Fruit fly (Drosophila melanogaster) whole organism, embryonic: ENCODE measurements around the gene CG7907.

Experiments used
- Antp ChIP-seq: fragments of 200-800 bp; sonication (Bioruptor generic); optimal IDR thresholded peaks from 3 replicates; lab custom pipeline; 2016; ENCODE audit warnings: missing biosample characterization, missing genetic modification characterization
- Atf3 ChIP-seq: fragments of 200-800 bp; sonication (Bioruptor generic); optimal IDR thresholded peaks from 3 replicates; lab custom pipeline; 2016; ENCODE audit warnings: missing biosample characterization, missing genetic modification characterization
- Bgb ChIP-seq: fragments of 200-800 bp; sonication (Bioruptor generic); IDR thresholded peaks from 2 replicates; pipeline ENCODE4 v1.3.6; 2022; ENCODE audit warnings: missing biosample characterization, missing genetic modification characterization; ENCODE audit not compliant: partially characterized antibody
- Blimp-1 ChIP-seq: fragments of 200-800 bp; sonication (Bioruptor generic); optimal IDR thresholded peaks from 3 replicates; lab custom pipeline; 2018; ENCODE audit warnings: missing biosample characterization, missing genetic modification characterization, mild to moderate bottlenecking, moderate library complexity, missing genetic modification reagents
- CG10431 ChIP-seq: fragments of 200-800 bp; sonication (Bioruptor generic); optimal IDR thresholded peaks from 3 replicates; lab custom pipeline; 2018; ENCODE audit warnings: missing biosample characterization, mild to moderate bottlenecking, missing genetic modification characterization
- CG11696 ChIP-seq: fragments of 200-800 bp; sonication (Bioruptor generic); IDR thresholded peaks from 2 replicates; pipeline ENCODE4 v1.3.6; 2022; ENCODE audit warnings: missing biosample characterization, missing genetic modification characterization
- CG13624 ChIP-seq: fragments of 200-800 bp; sonication (Bioruptor generic); optimal IDR thresholded peaks from 2 replicates; lab custom pipeline; 2016; ENCODE audit warnings: missing biosample characterization, missing genetic modification characterization
- CG14014 ChIP-seq: fragments of 200-800 bp; sonication (Bioruptor generic); IDR thresholded peaks from 2 replicates; pipeline ENCODE4 v1.3.6; 2022; ENCODE audit warnings: missing biosample characterization, missing genetic modification characterization
- CG15011 ChIP-seq: fragments of 200-800 bp; sonication (Bioruptor generic); optimal IDR thresholded peaks from 3 replicates; lab custom pipeline; 2018; ENCODE audit warnings: missing biosample characterization, mild to moderate bottlenecking, missing genetic modification characterization
- CG15073 ChIP-seq: fragments of 200-800 bp; sonication (Bioruptor generic); optimal IDR thresholded peaks from 2 replicates; lab custom pipeline; 2016; ENCODE audit warnings: missing biosample characterization, missing genetic modification characterization
- CG4328 ChIP-seq: fragments of 200-800 bp; sonication (Bioruptor generic); optimal IDR thresholded peaks from 3 replicates; lab custom pipeline; 2017; ENCODE audit warnings: missing biosample characterization, missing genetic modification reagents, missing genetic modification characterization
- CG6272 ChIP-seq: fragments of 200-800 bp; sonication (Bioruptor generic); IDR thresholded peaks from 2 replicates; pipeline ENCODE4 v1.3.6; 2022; ENCODE audit warnings: missing biosample characterization, missing genetic modification characterization
- CG6654 ChIP-seq: fragments of 200-800 bp; sonication (Bioruptor generic); optimal IDR thresholded peaks from 2 replicates; lab custom pipeline; 2017; ENCODE audit warnings: missing biosample characterization, mild to moderate bottlenecking, missing genetic modification characterization
- CG6683 ChIP-seq: fragments of 200-800 bp; sonication (Bioruptor generic); optimal IDR thresholded peaks from 2 replicates; lab custom pipeline; 2017; ENCODE audit warnings: missing biosample characterization, mild to moderate bottlenecking, missing genetic modification characterization, missing genetic modification reagents
- CG7786 ChIP-seq: fragments of 200-800 bp; sonication (Bioruptor generic); optimal IDR thresholded peaks from 2 replicates; lab custom pipeline; 2016; ENCODE audit warnings: missing biosample characterization, missing genetic modification characterization
- CG8359 ChIP-seq: fragments of 200-800 bp; sonication (Bioruptor generic); optimal IDR thresholded peaks from 2 replicates; lab custom pipeline; 2017; ENCODE audit warnings: missing biosample characterization, mild to moderate bottlenecking, missing genetic modification characterization, borderline replicate concordance
- Chrac-16 ChIP-seq: fragments of 200-800 bp; sonication (Bioruptor generic); optimal IDR thresholded peaks from 3 replicates; lab custom pipeline; 2016; ENCODE audit warnings: missing biosample characterization, missing genetic modification characterization
- CkIIα-i1 ChIP-seq: fragments of 200-800 bp; sonication (Bioruptor generic); IDR thresholded peaks from 2 replicates; pipeline ENCODE4 v1.3.6; 2022; ENCODE audit warnings: missing biosample characterization, missing genetic modification characterization
- Dek ChIP-seq: fragments of 200-800 bp; sonication (Bioruptor generic); optimal IDR thresholded peaks from 3 replicates; lab custom pipeline; 2019; ENCODE audit warnings: missing biosample characterization, mild to moderate bottlenecking, missing genetic modification characterization, moderate library complexity
- Fer3 ChIP-seq: fragments of 200-800 bp; sonication (Bioruptor generic); optimal IDR thresholded peaks from 2 replicates; lab custom pipeline; 2018; ENCODE audit warnings: missing biosample characterization, mild to moderate bottlenecking, missing genetic modification characterization, moderate library complexity
- HmgZ ChIP-seq: fragments of 200-800 bp; sonication (Bioruptor generic); optimal IDR thresholded peaks from 2 replicates; lab custom pipeline; 2018; ENCODE audit warnings: missing biosample characterization, mild to moderate bottlenecking, missing genetic modification characterization
- Nf-YA ChIP-seq: fragments of 200-800 bp; sonication (Bioruptor generic); IDR thresholded peaks from 2 replicates; pipeline ENCODE4 v1.3.6; 2022; ENCODE audit warnings: missing biosample characterization, missing genetic modification characterization
- Nf-YB ChIP-seq: fragments of 200-800 bp; sonication (Bioruptor generic); optimal IDR thresholded peaks from 3 replicates; lab custom pipeline; 2019; ENCODE audit warnings: missing biosample characterization, mild to moderate bottlenecking, missing genetic modification characterization, moderate library complexity
- Side ChIP-seq: fragments of 200-800 bp; sonication (Bioruptor generic); optimal IDR thresholded peaks from 2 replicates; lab custom pipeline; 2016; ENCODE audit warnings: missing biosample characterization, missing genetic modification characterization
- Stat92E ChIP-seq, 3 experiments: fragments of >200 bp in 2 of 3; fragments of 200-800 bp in 1 of 3; sonication (Bioruptor generic) in 1 of 3; optimal IDR thresholded peaks; 2 replicates each; lab custom pipeline; 2017 to 2019; ENCODE audit warnings: missing biosample characterization in 3 of 3, missing genetic modification characterization in 3 of 3, mild to moderate bottlenecking in 1 of 3, moderate library complexity in 1 of 3
- Usf ChIP-seq: fragments of 200-800 bp; sonication (Bioruptor generic); optimal IDR thresholded peaks from 2 replicates; lab custom pipeline; 2017; ENCODE audit warnings: missing genotype, missing biosample characterization, missing genetic modification characterization
- Xrp1 ChIP-seq: fragments of 200-800 bp; sonication (Bioruptor generic); IDR thresholded peaks from 2 replicates; pipeline ENCODE4 v1.3.6; 2022; ENCODE audit warnings: missing biosample characterization, missing genetic modification characterization
- abd-A ChIP-seq: fragments of 200-800 bp; sonication (Bioruptor generic); optimal IDR thresholded peaks from 3 replicates; lab custom pipeline; 2019; ENCODE audit warnings: missing biosample characterization, mild to moderate bottlenecking, missing genetic modification characterization, moderate library complexity
- ac ChIP-seq: fragments of 200-800 bp; sonication (Bioruptor generic); optimal IDR thresholded peaks from 3 replicates; lab custom pipeline; 2017; ENCODE audit warnings: missing biosample characterization, mild to moderate bottlenecking, missing genetic modification characterization
- esg ChIP-seq: fragments of 200-800 bp; sonication (Bioruptor generic); conservative IDR thresholded peaks from 2 replicates; pipeline ENCODE4 v1.3.6; 2022; ENCODE audit warnings: missing biosample characterization, missing genetic modification characterization
- fd3F ChIP-seq: fragments of 200-800 bp; sonication (Bioruptor generic); optimal IDR thresholded peaks from 2 replicates; lab custom pipeline; 2018; ENCODE audit warnings: missing biosample characterization, mild to moderate bottlenecking, missing genetic modification characterization, moderate library complexity
- hth ChIP-seq: fragments of >200 bp; optimal IDR thresholded peaks from 2 replicates; lab custom pipeline; 2017; ENCODE audit warnings: inconsistent platforms
- odd ChIP-seq: fragments of 200-800 bp; sonication (Bioruptor generic); optimal IDR thresholded peaks from 2 replicates; lab custom pipeline; 2017; ENCODE audit warnings: missing biosample characterization, mild to moderate bottlenecking, missing genetic modification characterization
- p53 ChIP-seq: fragments of 200-800 bp; sonication (Bioruptor generic); optimal IDR thresholded peaks from 2 replicates; lab custom pipeline; 2016; ENCODE audit warnings: missing biosample characterization, missing genetic modification characterization
- pnt ChIP-seq: fragments of 200-800 bp; sonication (Bioruptor generic); optimal IDR thresholded peaks from 3 replicates; lab custom pipeline; 2016; ENCODE audit warnings: missing biosample characterization, missing genetic modification characterization
- prd ChIP-seq, 3 experiments: fragments of >200 bp in 2 of 3; fragments of 200-800 bp in 1 of 3; sonication (Bioruptor generic) in 1 of 3; optimal IDR thresholded peaks in 2 of 3; IDR thresholded peaks in 1 of 3; 2 replicates in 2 of 3; 3 replicates in 1 of 3; pipeline versions ENCODE4 v1.3.6 to Lab custom; 2017 to 2022; ENCODE audit warnings: missing biosample characterization in 1 of 3, missing genetic modification characterization in 1 of 3
- pros ChIP-seq: fragments of 200-800 bp; sonication (Bioruptor generic); optimal IDR thresholded peaks from 3 replicates; lab custom pipeline; 2019; ENCODE audit warnings: missing biosample characterization, mild to moderate bottlenecking, missing genetic modification characterization, moderate library complexity
- psq ChIP-seq: fragments of 200-800 bp; sonication (Bioruptor generic); optimal IDR thresholded peaks from 2 replicates; lab custom pipeline; 2017; ENCODE audit warnings: missing biosample characterization, missing genetic modification characterization
- sim ChIP-seq: fragments of 200-800 bp; sonication (Bioruptor generic); IDR thresholded peaks from 2 replicates; pipeline ENCODE4 v1.3.6; 2022; ENCODE audit warnings: missing biosample characterization, missing genetic modification characterization
- slou ChIP-seq: fragments of 200-800 bp; sonication (Bioruptor generic); optimal IDR thresholded peaks from 3 replicates; lab custom pipeline; 2016; ENCODE audit warnings: missing biosample characterization, missing genetic modification characterization
- slp2 ChIP-seq: fragments of 200-800 bp; sonication (Bioruptor generic); optimal IDR thresholded peaks from 2 replicates; lab custom pipeline; 2016; ENCODE audit warnings: missing biosample characterization, missing genetic modification characterization
- sna ChIP-seq: fragments of 200-800 bp; sonication (Bioruptor generic); IDR thresholded peaks from 2 replicates; pipeline ENCODE4 v1.3.6; 2022; ENCODE audit warnings: missing biosample characterization, missing genetic modification characterization; ENCODE audit not compliant: partially characterized antibody
- ssp ChIP-seq: fragments of 200-800 bp; sonication (Bioruptor generic); IDR thresholded peaks from 2 replicates; pipeline ENCODE4 v1.3.6; 2022; ENCODE audit warnings: missing biosample characterization, missing genetic modification characterization
- stwl ChIP-seq: fragments of 200-800 bp; sonication (Bioruptor generic); optimal IDR thresholded peaks from 3 replicates; lab custom pipeline; 2018; ENCODE audit warnings: missing biosample characterization, mild to moderate bottlenecking, missing genetic modification characterization, moderate library complexity
- sug ChIP-seq: fragments of 200-800 bp; optimal IDR thresholded peaks from 2 replicates; lab custom pipeline; 2019; ENCODE audit warnings: missing biosample characterization, mild to moderate bottlenecking, missing genetic modification characterization, moderate library complexity
- tin ChIP-seq: fragments of 200-800 bp; sonication (Bioruptor generic); optimal IDR thresholded peaks from 3 replicates; lab custom pipeline; 2016; ENCODE audit warnings: missing biosample characterization, missing genetic modification characterization
- tio ChIP-seq: fragments of 200-800 bp; sonication (Bioruptor generic); optimal IDR thresholded peaks from 2 replicates; lab custom pipeline; 2017; ENCODE audit warnings: missing biosample characterization, missing genetic modification characterization, inconsistent platforms
- ttk ChIP-seq: fragments of 200-800 bp; sonication (Bioruptor generic); IDR thresholded peaks from 2 replicates; pipeline ENCODE4 v2.1.2; 2022; ENCODE audit warnings: missing biosample characterization, missing genetic modification characterization
- tx ChIP-seq: fragments of 200-800 bp; sonication (Bioruptor generic); optimal IDR thresholded peaks from 2 replicates; lab custom pipeline; 2016; ENCODE audit warnings: missing biosample characterization, missing genetic modification characterization
- vfl ChIP-seq: fragments of 200-800 bp; sonication (Bioruptor generic); optimal IDR thresholded peaks from 2 replicates; lab custom pipeline; 2016; ENCODE audit warnings: missing biosample characterization, missing genetic modification characterization

Gene CG7907

DNA sequence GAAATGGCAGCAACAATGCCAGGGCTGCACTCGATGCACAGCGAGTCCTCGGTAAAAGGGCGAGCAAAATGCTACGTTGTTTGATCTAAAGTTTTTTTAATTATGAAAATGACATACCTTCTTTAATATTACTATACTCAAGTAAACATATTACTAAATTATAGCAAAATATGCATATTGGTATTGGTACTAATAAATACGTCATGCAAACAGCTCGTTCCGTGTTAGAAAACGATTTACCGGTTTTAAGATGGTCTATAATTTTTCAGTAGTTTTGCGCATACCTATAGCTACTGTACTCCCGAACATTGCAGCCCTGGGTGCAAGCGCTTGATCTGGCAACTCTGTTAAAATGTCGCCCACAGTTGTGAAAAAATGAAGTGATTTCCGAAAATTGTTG, 38.3 kb upstream of the CG7907 start (continued):
- TF ChIP-seq Atf3 (GFP tag; lab: Kevin White, UChicago) (peak; percentile 89), sim (peak; percentile 59; the same call in 1 of the 2 replicates), pros (GFP tag; lab: Kevin White, UChicago) (peak; percentile 61), Xrp1 (GFP tag; lab: Robert Waterston, UW) (peak; percentile 93), Nf-YB (GFP tag; lab: Kevin White, UChicago) (peak; percentile 77), odd (GFP tag; lab: Kevin White, UChicago) (peak; percentile 92), CG13624 (GFP tag; lab: Kevin White, UChicago) (peak; percentile 94), CG7786 (GFP tag; lab: Kevin White, UChicago) (peak; percentile 92), pnt (GFP tag; lab: Kevin White, UChicago) (peak; percentile 94), CG10431 (GFP tag; lab: Kevin White, UChicago) (peak; percentile 86), CG8359 (GFP tag; lab: Kevin White, UChicago) (peak; percentile 67), ac (GFP tag; lab: Kevin White, UChicago) (peak; percentile 56), sug (tag; lab: Kevin White, UChicago) (peak; percentile 98), stwl (peak; percentile 61), slou (GFP tag; lab: Kevin White, UChicago) (peak; percentile 94), p53 (peak; percentile 75), psq (GFP tag; lab: Kevin White, UChicago) (peak; percentile 79), prd (optimal IDR thresholded peaks at IDR 0.05; lab: Kevin White, UChicago) (no peak), prd (GFP tag; IDR thresholded peaks at IDR 0.05; lab: Robert Waterston, UW) (peak; percentile 97), fd3F (GFP tag; lab: Kevin White, UChicago) (peak; percentile 95), CG15073 (GFP tag; lab: Kevin White, UChicago) (peak; percentile 75), HmgZ (tag; lab: Kevin White, UChicago) (peak; percentile 97), Usf (peak; percentile 94), CG6654 (GFP tag; lab: Kevin White, UChicago) (peak; percentile 82), sna (GFP tag; lab: Robert Waterston, UW) (no peak), ssp (GFP tag; lab: Robert Waterston, UW) (peak; percentile 88), hth (lab: Kevin White, UChicago) (no peak), tin (GFP tag; lab: Kevin White, UChicago) (peak; percentile 97), Blimp-1 (GFP tag; lab: Kevin White, UChicago) (no peak), vfl (GFP tag; lab: Kevin White, UChicago) (peak; percentile 92), CkIIα-i1 (GFP tag; lab: Robert Waterston, UW) (no peak), abd-A (no peak), Side (GFP tag; lab: Kevin White, UChicago) (peak; percentile 90), CG6683 (peak; percentile 81), CG4328 (GFP tag; lab: Kevin White, UChicago) (peak; percentile 96), Dek (tag; lab: Kevin White, UChicago) (peak; percentile 95), slp2 (GFP tag; lab: Kevin White, UChicago) (peak; percentile 87), CG15011 (GFP tag; lab: Kevin White, UChicago) (peak; percentile 90), Fer3 (tag; lab: Kevin White, UChicago) (peak; percentile 95), Nf-YA (peak; percentile 83), CG11696 (GFP tag; lab: Robert Waterston, UW) (peak; percentile 74), tx (GFP tag; lab: Kevin White, UChicago) (peak; percentile 91), Bgb (GFP tag; lab: Robert Waterston, UW) (no peak), Chrac-16 (GFP tag; lab: Kevin White, UChicago) (peak; percentile 97), Antp (GFP tag; lab: Kevin White, UChicago) (peak; percentile 91), CG6272 (peak; percentile 95), esg (GFP tag; lab: Robert Waterston, UW) (peak; percentile 93), Stat92E (GFP tag; optimal IDR thresholded peaks at IDR 0.05; lab: Kevin White, UChicago) (peak in 1 of 3 experiments; percentile 12), CG14014 (GFP tag; lab: Robert Waterston, UW) (peak; percentile 94), tio (GFP tag; lab: Kevin White, UChicago) (peak; percentile 96), ttk (peak; percentile 86)
